Worm (Caenorhabditis elegans) whole organism, late embryonic: Measurements from ENCODE around the gene fbxb-103.

Experiments used
- K09A11.1 ChIP-seq: sonication (generic microtip); optimal IDR thresholded peaks from 2 replicates; lab custom pipeline; 2017; ENCODE audit warnings: antibody characterized with exemption, mild to moderate bottlenecking, missing genetic modification characterization, missing compliant biosample characterization; ENCODE audit not compliant: insufficient read depth
- ceh-14 ChIP-seq: sonication (generic microtip); optimal IDR thresholded peaks from 2 replicates; lab custom pipeline; 2016; ENCODE audit warnings: missing genotype, missing genetic modification characterization, missing compliant biosample characterization
- gmeb-2 ChIP-seq: sonication (generic microtip); optimal IDR thresholded peaks from 2 replicates; lab custom pipeline; 2016; ENCODE audit warnings: missing genetic modification characterization, inconsistent platforms, missing compliant biosample characterization

- TF ChIP-seq K09A11.1 (no peak), gmeb-2 (tag; lab: Kevin White, UChicago) (no peak), ceh-14 (tag; lab: Kevin White, UChicago) (no peak)
These were observed 47.1 kb downstream of the fbxb-103 start for ce11 chrII:3954018-3954417.
